Fruit fly (Drosophila melanogaster) whole organism, wandering third instar larva: ENCODE measurements around the gene CG14015.
A peak's percentile ranks its signal among the peaks of the same experiment; 100 is the strongest.

Experiments
- Abd-B ChIP-seq: fragments of >200 bp; optimal IDR thresholded peaks from 2 replicates; lab custom pipeline; 2017; ENCODE audit warnings: missing biosample characterization, missing genetic modification characterization
- CG9705 ChIP-seq: fragments of 200-800 bp; sonication (Bioruptor generic); optimal IDR thresholded peaks from 2 replicates; lab custom pipeline; 2018; ENCODE audit warnings: missing biosample characterization, mild to moderate bottlenecking, missing genetic modification characterization
- CrebA ChIP-seq: fragments of 200-800 bp; sonication (Bioruptor generic); optimal IDR thresholded peaks from 2 replicates; lab custom pipeline; 2016; ENCODE audit warnings: missing biosample characterization, mild to moderate bottlenecking, missing genetic modification characterization, borderline replicate concordance
- Dfd ChIP-seq: fragments of >200 bp; optimal IDR thresholded peaks from 2 replicates; lab custom pipeline; 2017; ENCODE audit warnings: missing biosample characterization, missing genetic modification characterization
- GATAd ChIP-seq: sonication (Bioruptor generic); optimal IDR thresholded peaks from 2 replicates; lab custom pipeline; 2016; ENCODE audit warnings: missing biosample characterization, missing genetic modification characterization
- HLH106 ChIP-seq: fragments of 200-800 bp; optimal IDR thresholded peaks from 3 replicates; lab custom pipeline; 2019; ENCODE audit warnings: missing biosample characterization, mild to moderate bottlenecking, missing genetic modification characterization, moderate library complexity
- Hr83 ChIP-seq: fragments of 200-300 bp; sonication (Bioruptor generic); optimal IDR thresholded peaks from 2 replicates; lab custom pipeline; 2016; ENCODE audit warnings: missing biosample characterization, mild to moderate bottlenecking, missing genetic modification characterization, moderate library complexity; ENCODE audit not compliant: poor library complexity, severe bottlenecking
- Jra ChIP-seq: sonication (Bioruptor generic); optimal IDR thresholded peaks from 2 replicates; lab custom pipeline; 2016; ENCODE audit warnings: missing biosample characterization, missing genetic modification characterization
- Mio ChIP-seq: sonication (Bioruptor generic); optimal IDR thresholded peaks from 2 replicates; lab custom pipeline; 2016; ENCODE audit warnings: missing biosample characterization, missing genetic modification characterization
- Myc ChIP-seq: fragments of >200 bp; optimal IDR thresholded peaks from 2 replicates; lab custom pipeline; 2017
- N ChIP-seq: fragments of >200 bp; optimal IDR thresholded peaks from 2 replicates; lab custom pipeline; 2018; ENCODE audit warnings: missing biosample characterization, missing external identifiers, missing genetic modification characterization
- OdsH ChIP-seq: fragments of 200-800 bp; sonication (Bioruptor generic); optimal IDR thresholded peaks from 2 replicates; lab custom pipeline; 2016; ENCODE audit warnings: missing biosample characterization, mild to moderate bottlenecking, missing genetic modification characterization
- Rel ChIP-seq, 2 experiments: fragments of 200-800 bp; sonication (Bioruptor generic) in 1 of 2; optimal IDR thresholded peaks; 2 replicates in 1 of 2; 3 replicates in 1 of 2; lab custom pipeline; 2016 to 2019; ENCODE audit warnings: mild to moderate bottlenecking in 2 of 2, missing biosample characterization in 2 of 2, missing genetic modification characterization in 2 of 2, moderate library complexity in 1 of 2
- Sp1 ChIP-seq: fragments of 200-800 bp; sonication (Bioruptor generic); optimal IDR thresholded peaks from 3 replicates; lab custom pipeline; 2019; ENCODE audit warnings: missing biosample characterization, mild to moderate bottlenecking, missing genetic modification characterization, moderate library complexity
- Vsx2 ChIP-seq: fragments of 200-300, 225-300 bp; sonication (Bioruptor generic); optimal IDR thresholded peaks from 2 replicates; lab custom pipeline; 2018; ENCODE audit warnings: missing biosample characterization, missing genetic modification characterization; ENCODE audit not compliant: partially characterized antibody
- dl ChIP-seq, 2 experiments: fragments of 175-275, 200-275 bp in 1 of 2; fragments of 200-275 bp in 1 of 2; sonication (Bioruptor generic); optimal IDR thresholded peaks; lab custom pipeline; 2018; ENCODE audit warnings: mild to moderate bottlenecking in 2 of 2, missing biosample characterization in 2 of 2, missing genetic modification characterization in 2 of 2, moderate library complexity in 2 of 2; ENCODE audit not compliant: partially characterized antibody in 2 of 2, insufficient read depth in 1 of 2
- dmrt93B ChIP-seq: fragments of 200-800 bp; sonication (Bioruptor generic); optimal IDR thresholded peaks from 2 replicates; lab custom pipeline; 2018; ENCODE audit warnings: missing biosample characterization, mild to moderate bottlenecking, missing genetic modification characterization
- ey ChIP-seq: fragments of 200-800 bp; sonication (Bioruptor generic); optimal IDR thresholded peaks from 2 replicates; lab custom pipeline; 2016; ENCODE audit warnings: missing biosample characterization, missing genetic modification characterization
- foxo ChIP-seq, 2 experiments: fragments of 200-800 bp; sonication (Bioruptor generic); optimal IDR thresholded peaks; 2 replicates in 1 of 2; 3 replicates in 1 of 2; lab custom pipeline; 2016 to 2017; ENCODE audit warnings: missing biosample characterization in 2 of 2, missing genetic modification characterization in 2 of 2
- fru ChIP-seq: fragments of 200-800 bp; sonication (Bioruptor generic); optimal IDR thresholded peaks from 3 replicates; lab custom pipeline; 2016; ENCODE audit warnings: missing biosample characterization, mild to moderate bottlenecking, missing genetic modification characterization
- h ChIP-seq: fragments of 200-800 bp; sonication (Bioruptor generic); optimal IDR thresholded peaks from 3 replicates; lab custom pipeline; 2016; ENCODE audit warnings: missing biosample characterization, mild to moderate bottlenecking, missing genetic modification characterization
- lola ChIP-seq: fragments of >200 bp; optimal IDR thresholded peaks from 2 replicates; lab custom pipeline; 2017; ENCODE audit warnings: missing biosample characterization, missing genetic modification characterization
- pan ChIP-seq: fragments of >200 bp; optimal IDR thresholded peaks from 2 replicates; lab custom pipeline; 2017
- rgr ChIP-seq: fragments of 200-800 bp; sonication (Bioruptor generic); optimal IDR thresholded peaks from 3 replicates; lab custom pipeline; 2016; ENCODE audit warnings: missing biosample characterization, mild to moderate bottlenecking, missing genetic modification characterization
- sage ChIP-seq: fragments of 200-800 bp; sonication (Bioruptor generic); optimal IDR thresholded peaks from 2 replicates; lab custom pipeline; 2016; ENCODE audit warnings: missing biosample characterization, mild to moderate bottlenecking, missing genetic modification characterization
- tai ChIP-seq: sonication (Bioruptor generic); optimal IDR thresholded peaks from 2 replicates; lab custom pipeline; 2016; ENCODE audit warnings: missing biosample characterization, missing genetic modification characterization
- usp ChIP-seq: fragments of >200 bp; optimal IDR thresholded peaks from 2 replicates; lab custom pipeline; 2017; ENCODE audit warnings: missing biosample characterization, missing genetic modification characterization
- woc ChIP-seq: sonication (Bioruptor generic); optimal IDR thresholded peaks from 2 replicates; lab custom pipeline; 2016; ENCODE audit warnings: missing biosample characterization, mild to moderate bottlenecking, missing genetic modification characterization

CG14015 gene

DNA sequence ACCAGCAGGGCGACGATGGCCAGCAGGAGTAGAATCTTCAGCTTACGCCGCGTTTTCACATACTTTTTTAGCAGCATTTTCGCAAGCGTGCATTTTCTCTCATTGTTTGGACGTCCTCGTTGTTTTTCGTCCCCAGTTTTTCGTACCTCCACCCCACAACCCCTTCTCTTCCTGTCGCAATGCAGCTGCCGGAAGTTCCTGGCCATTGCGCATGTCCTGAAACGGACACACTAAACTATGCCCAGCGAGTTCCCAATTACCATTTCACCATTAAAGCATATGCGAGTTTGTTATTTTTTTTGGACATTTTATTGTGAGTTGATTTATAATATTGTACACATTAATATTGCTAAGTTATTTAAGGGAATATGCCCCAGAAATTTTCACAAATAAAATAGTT, at the start of gene CG14015:
CG14015 (minus strand) TSS at position 163 of the 400 bp plus-strand sequence.
- TF ChIP-seq Abd-B (no peak), CrebA (GFP tag; lab: Kevin White, UChicago) (no peak), Rel (GFP tag; optimal IDR thresholded peaks at IDR 0.05; lab: Kevin White, UChicago) (no peak), Rel (tag; optimal IDR thresholded peaks at IDR 0.05; lab: Kevin White, UChicago) (no peak), Jra (no peak), HLH106 (tag; lab: Kevin White, UChicago) (no peak), Sp1 (GFP tag; lab: Kevin White, UChicago) (no peak), tai (GFP tag; lab: Kevin White, UChicago) (no peak), woc (GFP tag; lab: Kevin White, UChicago) (no peak), Hr83 (GFP tag; lab: Kevin White, UChicago) (no peak), usp (GFP tag; lab: Kevin White, UChicago) (no peak), foxo (GFP tag; optimal IDR thresholded peaks at IDR 0.05; lab: Kevin White, UChicago) (no peak), ey (GFP tag; lab: Kevin White, UChicago) (no peak), pan (no peak)

DNA sequence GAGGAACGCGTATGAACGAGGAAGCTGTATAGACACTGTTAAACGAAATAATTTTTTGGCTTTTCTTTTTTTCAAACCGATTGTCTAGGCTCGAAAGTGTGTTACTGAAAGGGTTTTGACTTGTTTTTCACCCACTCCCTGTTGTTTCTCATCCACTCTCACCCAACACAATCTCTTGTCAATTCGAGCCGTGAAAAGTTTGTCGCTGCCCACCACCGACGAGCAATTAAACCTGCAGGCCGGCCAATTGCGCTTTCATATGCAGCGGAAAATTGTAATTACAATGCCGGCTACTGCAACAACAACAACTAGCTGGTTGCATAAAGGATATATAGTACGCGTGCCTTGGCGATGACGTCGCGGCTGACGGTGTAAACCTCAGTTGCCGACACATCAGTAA, 49.3 kb upstream of the CG14015 start, which contains the start of gene CG7251:
CG7251 (minus strand) TSS at position 101 of the 400 bp plus-strand sequence.
- TF ChIP-seq usp (GFP tag; lab: Kevin White, UChicago) (no peak), h (GFP tag; lab: Kevin White, UChicago) (no peak), Hr83 (GFP tag; lab: Kevin White, UChicago) (no peak), Myc (no peak), OdsH (GFP tag; lab: Kevin White, UChicago) (no peak), Dfd (GFP tag; lab: Kevin White, UChicago) (no peak), Jra (no peak), CrebA (GFP tag; lab: Kevin White, UChicago) (no peak)
- TF ChIP-seq, all 38 proteins: peak for 0

DNA sequence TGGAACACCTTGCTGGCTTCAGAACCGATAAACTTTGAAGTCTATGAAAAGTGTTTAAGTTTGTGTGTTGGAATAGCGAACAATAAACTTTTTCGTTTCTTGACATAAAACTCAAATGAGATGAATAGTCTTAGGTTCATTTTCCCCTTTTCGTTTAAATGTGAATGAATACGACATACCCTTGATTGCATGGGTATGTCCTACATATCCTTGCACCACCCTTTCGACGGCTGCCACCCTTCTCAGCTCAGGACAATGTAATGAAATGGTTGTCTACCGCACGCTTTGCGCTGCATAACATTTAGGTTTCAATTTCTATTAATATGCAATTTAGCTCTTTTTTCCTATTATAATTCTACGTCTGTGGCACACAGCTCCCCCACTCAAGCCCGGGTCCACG, 42.0 kb upstream of the CG14015 start, which contains the start of gene CG14011:
CG14011 (minus strand) TSS at position 101 of the 400 bp plus-strand sequence.
- TF ChIP-seq N (GFP tag; lab: Kevin White, UChicago) (no peak), lola (no peak)

DNA sequence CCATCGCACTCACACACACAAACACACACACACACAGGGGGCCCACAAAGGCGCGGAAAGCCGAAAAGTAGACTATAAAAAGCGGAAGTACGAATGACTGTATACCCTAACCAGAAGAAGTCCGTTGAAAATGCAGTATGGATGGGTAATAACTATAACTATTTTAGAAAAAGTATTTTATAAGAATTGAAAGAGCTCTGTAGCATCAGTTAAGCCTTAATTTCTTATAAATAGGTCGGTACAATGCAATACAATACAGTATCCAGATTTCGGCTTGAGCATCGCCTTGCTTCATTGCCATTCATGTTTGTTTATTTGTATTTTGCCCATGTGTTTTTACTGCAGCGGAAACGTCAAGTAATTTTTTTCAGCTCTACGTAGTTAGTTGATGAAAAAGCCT, 30.5 kb upstream of the CG14015 start:
- peak; percentile 40 for TF ChIP-seq fru (GFP tag; lab: Kevin White, UChicago)
- TF ChIP-seq HLH106 (tag; lab: Kevin White, UChicago): peak; percentile 54
- TF ChIP-seq foxo (GFP tag; optimal IDR thresholded peaks at IDR 0.05; lab: Kevin White, UChicago): peak in 1 of 2 experiments; percentile 34
- peak; percentile 12 for TF ChIP-seq dmrt93B (GFP tag; lab: Kevin White, UChicago)
- TF ChIP-seq Dfd (GFP tag; lab: Kevin White, UChicago): peak; percentile 53
- peak; percentile 23 for TF ChIP-seq OdsH (GFP tag; lab: Kevin White, UChicago)
- TF ChIP-seq h (GFP tag; lab: Kevin White, UChicago): peak; percentile 35
- TF ChIP-seq Myc: no peak
- peak; percentile 24 for TF ChIP-seq rgr (GFP tag; lab: Kevin White, UChicago)
- no peak for TF ChIP-seq sage (GFP tag; lab: Kevin White, UChicago)
- TF ChIP-seq ey (GFP tag; lab: Kevin White, UChicago): peak; percentile 32
- TF ChIP-seq, all 38 proteins: peak for 9

DNA sequence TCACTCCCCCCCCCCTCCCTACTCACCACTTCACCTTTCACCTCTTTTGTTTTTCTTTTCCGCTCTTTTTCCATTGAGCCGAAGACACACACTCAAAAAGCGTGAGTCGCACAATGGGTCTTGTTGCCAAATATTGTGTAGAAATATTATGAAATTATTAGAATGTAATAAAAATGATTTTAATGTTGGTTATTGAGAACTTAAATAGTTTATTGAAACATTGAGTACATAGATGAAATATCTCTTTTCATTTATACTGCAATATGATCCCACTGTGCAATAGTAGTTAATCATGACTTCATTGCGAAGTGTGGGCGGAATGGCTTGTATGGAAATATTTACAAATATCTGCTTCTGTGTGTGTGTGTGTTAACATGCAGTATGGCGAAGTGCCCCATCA, 28.1 kb upstream of the CG14015 start:
- no peak for TF ChIP-seq dl (GFP tag; optimal IDR thresholded peaks at IDR 0.05; lab: Kevin White, UChicago; ENCODE audit: insufficient read depth in 1 of 2, partially characterized antibody in 2 of 2)
- TF ChIP-seq N (GFP tag; lab: Kevin White, UChicago): no peak
- no peak for TF ChIP-seq Jra
- TF ChIP-seq Mio (GFP tag; lab: Kevin White, UChicago): no peak
- no peak for TF ChIP-seq GATAd (GFP tag; lab: Kevin White, UChicago)
- no peak for TF ChIP-seq Vsx2 (GFP tag; lab: Kevin White, UChicago)
- TF ChIP-seq foxo (GFP tag; optimal IDR thresholded peaks at IDR 0.05; lab: Kevin White, UChicago): peak in 1 of 2 experiments; percentile 2
- no peak for TF ChIP-seq sage (GFP tag; lab: Kevin White, UChicago)
- TF ChIP-seq CG9705 (GFP tag; lab: Kevin White, UChicago): no peak
- TF ChIP-seq HLH106 (tag; lab: Kevin White, UChicago): peak; percentile 14
